Fruit fly (Drosophila melanogaster): ENCODE measurements around the gene CG17127.

DNA sequence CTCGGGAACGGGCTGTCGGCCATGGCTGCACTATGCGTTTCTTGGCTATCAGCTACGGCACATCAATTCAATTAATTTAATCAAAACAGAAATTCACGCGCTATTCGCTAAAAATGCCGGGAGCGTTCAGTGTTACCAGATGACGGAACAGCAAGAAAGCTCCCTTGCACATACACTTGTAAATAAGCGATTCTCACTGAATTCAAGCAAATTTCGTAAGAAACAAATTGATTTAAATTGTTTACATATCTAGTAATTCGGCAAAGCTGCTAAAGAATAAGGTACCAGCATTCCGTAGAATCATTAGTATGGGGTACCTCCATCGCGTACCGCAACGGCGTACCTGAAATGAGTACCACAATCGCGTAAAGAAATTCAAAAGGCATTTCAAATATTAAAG, 34.7 kb upstream of the CG17127 start, which contains the start of gene Nup107:
- no peak for TF ChIP-seq CG8478 (optimal IDR thresholded peaks at IDR 0.05)
- no peak for TF ChIP-seq CTCF (optimal IDR thresholded peaks at IDR 0.05)
